Fruit fly (Drosophila melanogaster) whole organism, adult: Measurements from ENCODE around the gene TwdlG.

ENCODE experiments used
- CG11617 ChIP-seq: fragments of 200-800 bp; sonication (Bioruptor generic); optimal IDR thresholded peaks from 2 replicates; lab custom pipeline; 2017; ENCODE audit warnings: mild to moderate bottlenecking, missing biosample characterization, missing genetic modification reagents, missing genetic modification characterization
- CG1620 ChIP-seq: fragments of 200-800 bp; sonication (Bioruptor generic); optimal IDR thresholded peaks from 2 replicates; lab custom pipeline; 2016; ENCODE audit warnings: missing biosample characterization, missing genetic modification characterization
- CG33017 ChIP-seq: fragments of 200-800 bp; sonication (Bioruptor generic); optimal IDR thresholded peaks from 2 replicates; lab custom pipeline; 2018; ENCODE audit warnings: missing biosample characterization, mild to moderate bottlenecking, missing genetic modification characterization, moderate library complexity
- CG5204 ChIP-seq: fragments of 200-800 bp; sonication (Bioruptor generic); optimal IDR thresholded peaks from 2 replicates; lab custom pipeline; 2016; ENCODE audit warnings: missing biosample characterization, missing genetic modification characterization
- CG7101 ChIP-seq: fragments of 200-800 bp; sonication (Bioruptor generic); optimal IDR thresholded peaks from 2 replicates; lab custom pipeline; 2018; ENCODE audit warnings: missing biosample characterization, mild to moderate bottlenecking, missing genetic modification characterization, moderate library complexity
- cic ChIP-seq: fragments of 200-800 bp; sonication (Bioruptor generic); optimal IDR thresholded peaks from 2 replicates; lab custom pipeline; 2017; ENCODE audit warnings: missing biosample characterization, mild to moderate bottlenecking, missing genetic modification characterization, moderate library complexity
- cnc ChIP-seq, 2 experiments: fragments of >200 bp; optimal IDR thresholded peaks; 2 replicates each; lab custom pipeline; 2017
- kay ChIP-seq: fragments of 200-800 bp; sonication (Bioruptor generic); peaks from one replicate; lab custom pipeline; 2016; ENCODE audit warnings: missing biosample characterization, missing genetic modification characterization, borderline replicate concordance
- ovo ChIP-seq: fragments of 200-800 bp; sonication (Bioruptor generic); optimal IDR thresholded peaks from 2 replicates; lab custom pipeline; 2016; ENCODE audit warnings: missing biosample characterization, missing genetic modification characterization
- pad ChIP-seq: fragments of 200-800 bp; sonication (Bioruptor generic); optimal IDR thresholded peaks from 3 replicates; lab custom pipeline; 2017; ENCODE audit warnings: missing biosample characterization, missing genetic modification characterization, mild to moderate bottlenecking, moderate library complexity, missing genetic modification reagents
- tj ChIP-seq: fragments of 200-800 bp; sonication (Bioruptor generic); optimal IDR thresholded peaks from 3 replicates; lab custom pipeline; 2017; ENCODE audit warnings: missing biosample characterization, mild to moderate bottlenecking, missing genetic modification characterization, moderate library complexity

DNA sequence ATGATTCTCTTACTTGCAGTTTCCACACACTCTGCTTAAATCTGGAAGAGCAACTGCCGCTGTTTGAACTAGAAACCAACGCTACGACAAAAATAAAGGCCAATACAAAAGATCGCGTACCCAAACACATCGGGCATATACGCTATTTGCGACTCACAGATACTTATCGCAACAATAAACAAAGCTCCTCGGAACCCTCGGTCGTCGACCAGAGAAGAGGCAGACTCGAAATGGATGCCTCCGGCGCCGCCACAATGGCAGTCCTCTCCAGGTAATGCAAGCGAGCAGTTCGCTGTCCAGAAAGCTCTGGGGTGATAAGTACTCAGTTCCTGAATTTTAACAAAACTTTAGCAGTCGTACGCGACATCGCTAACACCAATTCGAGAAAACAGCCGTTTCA is 14.6 kb downstream of the TwdlG start:
- TF ChIP-seq CG5204 (GFP tag; lab: Kevin White, UChicago), result no peak
- TF ChIP-seq CG33017, result peak; percentile 22
- TF ChIP-seq cnc (optimal IDR thresholded peaks at IDR 0.05; lab: Kevin White, UChicago), result no peak
- TF ChIP-seq CG1620 (GFP tag; lab: Kevin White, UChicago), result no peak
- TF ChIP-seq pad, result no peak
- no peak for TF ChIP-seq CG11617 (GFP tag; lab: Kevin White, UChicago)
- no peak for TF ChIP-seq kay
- TF ChIP-seq CG7101, result no peak
- TF ChIP-seq tj (GFP tag; lab: Kevin White, UChicago), result no peak
- TF ChIP-seq ovo, result no peak
- peak; percentile 58 for TF ChIP-seq cic
